Worm (Caenorhabditis elegans): Measurements from ENCODE around the gene col-174.

- no peak for TF ChIP-seq tbx-2 (tag; optimal IDR thresholded peaks at IDR 0.05)
- TF ChIP-seq sox-4 (tag; optimal IDR thresholded peaks at IDR 0.05) = no peak
- no peak for TF ChIP-seq tbx-7 (tag; optimal IDR thresholded peaks at IDR 0.05)
- TF ChIP-seq C08G9.2 (tag; optimal IDR thresholded peaks at IDR 0.05) = no peak
- no peak for TF ChIP-seq madf-2 (tag; optimal IDR thresholded peaks at IDR 0.05)
- no peak for TF ChIP-seq ref-2 (tag; optimal IDR thresholded peaks at IDR 0.05)
- no peak for TF ChIP-seq pha-4 (tag; optimal IDR thresholded peaks at IDR 0.05)
- TF ChIP-seq nhr-11 (tag; optimal IDR thresholded peaks at IDR 0.05) = no peak
- TF ChIP-seq che-1 (tag; optimal IDR thresholded peaks at IDR 0.05) = no peak
Observed at ce11 chrX:7593931-7594544, 47.4 kb downstream of the col-174 start.
